Fruit fly (Drosophila melanogaster) whole organism, larva: Measurements from ENCODE around the gene Adck5.
A peak's percentile ranks its signal among the peaks of the same experiment; 100 is the strongest.

ENCODE experiments used
- noc ChIP-seq: fragments of 200-800 bp; sonication (Bioruptor generic); optimal IDR thresholded peaks from 3 replicates; lab custom pipeline; 2019; ENCODE audit warnings: missing biosample characterization, mild to moderate bottlenecking, missing genetic modification characterization, moderate library complexity

Adck5 gene

dm6 chr3L:11147675-11148074 is 21.9 kb upstream of the Adck5 start:
- no peak for TF ChIP-seq noc

dm6 chr3L:11148478-11149251 is 21.0 kb upstream of the Adck5 start:
- TF ChIP-seq noc: peak; percentile 38

dm6 chr3L:11150735-11151287 is 18.8 kb upstream of the Adck5 start, which contains the start of gene CG6216:
TSS of gene CG6216 (minus strand) at chr3L:11150785.
- no peak for TF ChIP-seq noc

- no peak for TF ChIP-seq noc
Measured at dm6 chr3L:11155380-11155779, 14.2 kb upstream of the Adck5 start.

- no peak for TF ChIP-seq noc
Measured at dm6 chr3L:11164899-11165298, 4.7 kb upstream of the Adck5 start, which contains the start of gene Alg10. TSS of gene Alg10 (plus strand) at chr3L:11164971.

- TF ChIP-seq noc: no peak
Measured at dm6 chr3L:11173049-11173564, 3.5 kb downstream of the Adck5 start, which contains the start of gene CG14142. TSS of gene CG14142 (plus strand) at chr3L:11173514.

- no peak for TF ChIP-seq noc
Measured at dm6 chr3L:11182994-11183393, 13.4 kb downstream of the Adck5 start.

- TF ChIP-seq noc: no peak
Measured at dm6 chr3L:11183965-11184364, 14.3 kb downstream of the Adck5 start.

dm6 chr3L:11186768-11187167 is 17.2 kb downstream of the Adck5 start:
- TF ChIP-seq noc: no peak

- no peak for TF ChIP-seq noc
Measured at dm6 chr3L:11190022-11190421, 20.4 kb downstream of the Adck5 start.

dm6 chr3L:11195275-11195674 is 25.7 kb downstream of the Adck5 start:
- TF ChIP-seq noc: no peak

- TF ChIP-seq noc: no peak
Measured at dm6 chr3L:11196860-11197259, 27.2 kb downstream of the Adck5 start.

dm6 chr3L:11197291-11198021 is 27.8 kb downstream of the Adck5 start, which contains the start of gene GlcAT-P:
TSS of gene GlcAT-P (minus strand) at chr3L:11197536.
- peak; percentile 71 for TF ChIP-seq noc

- TF ChIP-seq noc: no peak
Measured at dm6 chr3L:11198375-11198774, 28.8 kb downstream of the Adck5 start.

- TF ChIP-seq noc: no peak
Measured at dm6 chr3L:11199320-11199719, 29.7 kb downstream of the Adck5 start, which contains the start of gene CG7607. TSS of gene CG7607 (plus strand) at chr3L:11199620.

dm6 chr3L:11201051-11201450 is 31.4 kb downstream of the Adck5 start, which contains the start of gene nkt:
TSS of gene nkt (plus strand) at chr3L:11201351.
- TF ChIP-seq noc: no peak

dm6 chr3L:11203820-11204449 is 34.3 kb downstream of the Adck5 start:
- TF ChIP-seq noc: peak; percentile 24
